Worm (Caenorhabditis elegans) whole organism, L4/young adult: ENCODE results near the gene F23D12.2.

ENCODE experiments used
- W03F9.2 ChIP-seq: fragments of 150-350 bp; optimal IDR thresholded peaks from 2 replicates; lab custom pipeline; 2014; ENCODE audit warnings: missing biosample characterization, missing genetic modification characterization
- dao-5 ChIP-seq: sonication (generic microtip); optimal IDR thresholded peaks from 2 replicates; lab custom pipeline; 2016; ENCODE audit warnings: missing genotype, missing genetic modification characterization, moderate library complexity, missing compliant biosample characterization
- him-1 ChIP-seq: sonication (generic microtip); optimal IDR thresholded peaks from 2 replicates; lab custom pipeline; 2016; ENCODE audit warnings: missing genotype, missing genetic modification reagents, missing genetic modification characterization, missing compliant biosample characterization

F23D12.2 gene

ce11 chrX:14421529-14421982 lies at the start of gene F23D12.2:
TSS of gene F23D12.2 (minus strand) at chrX:14421579.
- TF ChIP-seq W03F9.2 (tag; lab: Kevin White, UChicago) (no peak), him-1 (tag; lab: Kevin White, UChicago) (no peak), dao-5 (tag; lab: Kevin White, UChicago) (no peak)

DNA sequence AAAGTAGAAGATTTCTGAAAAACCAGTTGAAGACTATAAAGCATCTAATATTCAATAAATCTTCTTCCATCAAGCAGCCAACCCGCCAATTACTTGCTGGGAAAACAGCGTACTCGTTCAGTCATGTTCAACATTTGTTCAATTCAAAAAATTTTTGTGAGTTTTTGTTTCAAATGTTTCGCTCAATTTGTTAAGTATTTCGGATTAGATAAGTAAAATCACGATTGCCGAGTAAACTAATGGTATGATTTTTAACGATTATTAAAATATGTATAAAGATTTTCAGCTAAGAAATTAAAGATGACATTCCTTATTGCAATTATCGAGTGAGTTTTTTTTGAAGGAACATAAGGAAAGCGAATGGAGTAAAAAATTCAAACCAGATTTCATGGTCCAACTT lies 49.3 kb upstream of the F23D12.2 start, which contains the start of gene M163.10:
TSS of gene M163.10 (plus strand) at position 301 of the 400 bp plus-strand sequence.
- TF ChIP-seq him-1 (tag; lab: Kevin White, UChicago), result no peak
- TF ChIP-seq W03F9.2 (tag; lab: Kevin White, UChicago), result no peak
- TF ChIP-seq dao-5 (tag; lab: Kevin White, UChicago), result no peak

DNA sequence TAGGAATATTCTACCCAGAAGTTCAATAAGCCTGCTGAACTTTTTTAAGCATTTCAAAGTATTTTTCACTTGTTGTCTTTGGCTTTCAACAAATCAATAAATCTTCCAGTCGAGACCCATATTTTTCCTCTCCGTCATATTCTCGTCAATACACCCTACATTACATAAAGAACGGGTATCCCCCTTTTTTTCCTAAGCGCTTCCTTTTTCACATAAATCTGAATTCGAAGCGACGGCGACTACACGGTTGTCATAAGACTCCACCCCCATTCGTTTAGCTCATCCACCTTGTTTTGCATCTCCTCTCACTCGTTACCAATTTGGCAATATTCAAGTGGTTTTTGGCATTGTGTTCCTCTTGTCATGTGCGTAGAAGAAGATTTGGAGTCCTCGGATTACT lies 47.9 kb upstream of the F23D12.2 start, which contains the start of gene M163.9:
TSS of gene M163.9 (plus strand) at position 301 of the 400 bp plus-strand sequence.
- TF ChIP-seq him-1 (tag; lab: Kevin White, UChicago) (no peak), dao-5 (tag; lab: Kevin White, UChicago) (no peak), W03F9.2 (tag; lab: Kevin White, UChicago) (no peak)

DNA sequence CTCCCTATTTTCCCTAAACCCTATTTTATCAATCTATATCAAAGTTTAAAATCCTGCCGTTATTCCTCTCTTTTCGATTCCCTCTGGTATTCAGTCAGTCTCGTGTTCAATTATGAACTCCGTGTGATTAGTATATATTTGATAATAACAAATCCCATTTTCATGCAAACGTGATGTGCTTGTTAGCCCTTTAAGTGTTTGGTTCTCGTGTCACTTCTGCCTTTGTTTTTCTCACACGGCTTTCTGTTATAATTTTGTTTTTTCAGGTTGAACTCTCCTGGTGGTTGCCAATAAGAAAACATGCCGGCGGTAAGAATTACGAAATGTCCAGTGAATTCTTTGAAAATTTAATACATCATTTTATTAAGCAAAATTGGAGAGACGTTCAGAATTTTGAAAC lies 45.2 kb upstream of the F23D12.2 start, which contains the start of gene M163.21:
TSS of gene M163.21 (plus strand) at position 301 of the 400 bp plus-strand sequence.
- TF ChIP-seq W03F9.2 (tag; lab: Kevin White, UChicago) (no peak), him-1 (tag; lab: Kevin White, UChicago) (no peak), dao-5 (tag; lab: Kevin White, UChicago) (no peak)

DNA sequence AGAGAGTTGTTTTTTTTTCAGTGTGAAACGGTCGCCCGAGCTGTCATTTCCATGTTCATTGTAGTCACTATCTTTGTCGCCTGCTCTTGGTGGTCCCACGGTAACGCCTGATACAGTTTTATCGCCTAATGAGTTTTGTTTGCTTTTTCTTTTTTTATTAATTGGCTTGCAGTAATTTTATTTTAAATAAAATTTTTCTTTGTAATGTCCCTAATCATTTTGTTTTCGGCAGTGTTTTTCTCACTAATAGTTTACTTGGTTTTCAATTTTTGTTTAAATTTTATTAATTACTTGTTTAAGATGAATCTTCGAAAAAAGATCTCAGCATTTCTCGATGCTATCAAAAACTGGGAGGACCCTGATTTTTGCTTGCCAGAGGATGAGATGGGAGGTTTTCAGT lies 44.2 kb upstream of the F23D12.2 start, which contains the start of gene M163.22:
TSS of gene M163.22 (plus strand) at position 301 of the 400 bp plus-strand sequence.
- TF ChIP-seq W03F9.2 (tag; lab: Kevin White, UChicago) (no peak), him-1 (tag; lab: Kevin White, UChicago) (no peak), dao-5 (tag; lab: Kevin White, UChicago) (no peak)

- TF ChIP-seq him-1 (tag; lab: Kevin White, UChicago), result no peak
Measured at ce11 chrX:14464513-14464912, 43.1 kb upstream of the F23D12.2 start, which contains the start of gene M163.7. TSS of gene M163.7 (plus strand) at chrX:14464813.

- TF ChIP-seq dao-5 (tag; lab: Kevin White, UChicago) (no peak), W03F9.2 (tag; lab: Kevin White, UChicago) (no peak), him-1 (tag; lab: Kevin White, UChicago) (no peak)
Measured at ce11 chrX:14460412-14460811, 39.0 kb upstream of the F23D12.2 start, which contains the start of gene Y66C5A.2. TSS of gene Y66C5A.2 (plus strand) at chrX:14460712.

ce11 chrX:14455419-14455818 lies 34.0 kb upstream of the F23D12.2 start, which contains the start of gene Y66C5A.1:
TSS of gene Y66C5A.1 (minus strand) at chrX:14455519.
- TF ChIP-seq dao-5 (tag; lab: Kevin White, UChicago) (no peak), W03F9.2 (tag; lab: Kevin White, UChicago) (no peak)

DNA sequence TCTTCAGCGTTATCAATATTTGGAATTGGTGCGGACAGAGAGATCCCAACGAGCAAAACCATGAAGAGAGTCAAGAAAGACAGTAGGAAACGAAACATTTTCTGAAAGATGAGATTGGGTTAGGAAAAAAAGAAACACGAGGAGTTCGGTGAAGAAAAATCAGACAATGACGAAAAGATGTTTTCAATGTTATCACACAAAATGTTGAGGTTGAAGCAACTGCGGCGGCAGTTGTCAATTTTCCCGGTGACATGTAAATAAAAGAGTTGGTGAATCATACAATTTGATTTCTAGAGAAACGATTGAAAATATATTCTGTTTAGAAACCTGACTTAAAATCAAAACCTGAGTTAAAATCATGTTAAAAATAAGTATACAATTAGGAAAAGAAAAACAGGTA lies 32.4 kb upstream of the F23D12.2 start, which contains the start of gene F23D12.7:
TSS of gene F23D12.7 (minus strand) at position 101 of the 400 bp plus-strand sequence.
- TF ChIP-seq W03F9.2 (tag; lab: Kevin White, UChicago), result no peak
- no peak for TF ChIP-seq dao-5 (tag; lab: Kevin White, UChicago)
- no peak for TF ChIP-seq him-1 (tag; lab: Kevin White, UChicago)

ce11 chrX:14447910-14448309 lies 26.5 kb upstream of the F23D12.2 start, which contains the start of gene jmjd-3.2:
TSS of gene jmjd-3.2 (plus strand) at chrX:14448210.
- TF ChIP-seq dao-5 (tag; lab: Kevin White, UChicago), result no peak
- no peak for TF ChIP-seq him-1 (tag; lab: Kevin White, UChicago)
- TF ChIP-seq W03F9.2 (tag; lab: Kevin White, UChicago), result no peak

DNA sequence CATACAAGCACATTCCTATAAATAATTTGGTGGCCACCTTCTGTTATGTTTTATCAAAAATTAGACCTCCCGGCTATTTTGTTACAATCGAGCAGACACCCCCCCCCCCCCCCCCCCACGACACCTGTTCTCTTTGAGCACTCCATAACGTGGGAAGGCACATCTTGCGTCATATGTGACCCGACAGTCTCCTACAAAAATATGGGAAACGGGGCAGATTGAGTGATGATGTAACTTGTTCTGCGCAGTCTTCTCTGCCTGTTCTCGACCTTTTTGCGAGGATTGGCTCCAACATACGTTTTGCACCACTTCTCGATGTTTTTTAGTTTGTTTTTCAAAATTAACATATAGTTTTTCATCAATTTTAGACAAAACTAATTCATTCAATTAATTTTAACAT lies 26.1 kb upstream of the F23D12.2 start:
- TF ChIP-seq W03F9.2 (tag; lab: Kevin White, UChicago) (no peak), dao-5 (tag; lab: Kevin White, UChicago) (no peak), him-1 (tag; lab: Kevin White, UChicago) (no peak)

DNA sequence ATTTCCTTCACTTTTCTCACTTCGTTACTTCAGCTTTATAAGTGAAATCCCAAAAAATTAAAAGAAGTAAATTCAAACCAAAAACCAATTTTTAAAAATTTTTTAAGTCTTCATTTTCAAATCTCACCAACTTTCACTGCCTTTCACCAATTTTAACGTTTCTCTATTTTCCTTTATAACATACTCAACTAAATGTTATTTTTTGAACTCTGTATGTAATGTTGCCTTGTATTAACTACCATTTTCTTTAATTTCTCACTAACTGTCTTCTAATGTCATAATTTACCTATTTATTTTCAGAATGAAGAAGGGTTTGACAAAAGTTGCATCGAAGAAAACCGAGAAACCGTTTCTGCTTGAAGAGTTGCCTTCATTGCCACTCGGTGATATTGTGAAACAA lies 23.3 kb upstream of the F23D12.2 start, which contains the start of gene F23D12.4:
TSS of gene F23D12.4 (plus strand) at position 301 of the 400 bp plus-strand sequence.
- no peak for TF ChIP-seq him-1 (tag; lab: Kevin White, UChicago)
- no peak for TF ChIP-seq W03F9.2 (tag; lab: Kevin White, UChicago)
- no peak for TF ChIP-seq dao-5 (tag; lab: Kevin White, UChicago)

DNA sequence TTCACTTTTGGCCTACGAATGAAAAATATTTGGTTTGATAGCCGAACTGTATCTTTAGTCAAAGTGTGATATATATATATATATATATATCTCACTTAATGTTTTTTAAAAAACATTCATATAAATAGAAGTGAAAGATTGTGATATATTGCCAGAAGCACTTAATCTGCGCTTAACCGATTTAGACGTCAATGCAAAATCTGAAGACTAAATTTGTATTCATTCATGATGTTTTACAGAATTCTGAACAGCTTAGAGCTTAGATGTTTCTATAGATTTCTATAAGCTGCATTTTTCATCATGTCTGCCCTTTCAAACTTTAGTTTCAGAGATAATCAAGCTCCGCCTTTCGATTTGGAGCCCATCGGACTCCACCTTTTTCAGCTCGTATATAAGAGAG lies 20.9 kb upstream of the F23D12.2 start, which contains the start of gene F23D12.3:
TSS of gene F23D12.3 (plus strand) at position 301 of the 400 bp plus-strand sequence.
- no peak for TF ChIP-seq dao-5 (tag; lab: Kevin White, UChicago)
- no peak for TF ChIP-seq him-1 (tag; lab: Kevin White, UChicago)
- TF ChIP-seq W03F9.2 (tag; lab: Kevin White, UChicago), result no peak

ce11 chrX:14437806-14438205 lies 16.4 kb upstream of the F23D12.2 start:
- TF ChIP-seq W03F9.2 (tag; lab: Kevin White, UChicago), result peak; percentile 12
